Worm (Caenorhabditis elegans): ENCODE data around the gene nspg-6.

Gene nspg-6

DNA sequence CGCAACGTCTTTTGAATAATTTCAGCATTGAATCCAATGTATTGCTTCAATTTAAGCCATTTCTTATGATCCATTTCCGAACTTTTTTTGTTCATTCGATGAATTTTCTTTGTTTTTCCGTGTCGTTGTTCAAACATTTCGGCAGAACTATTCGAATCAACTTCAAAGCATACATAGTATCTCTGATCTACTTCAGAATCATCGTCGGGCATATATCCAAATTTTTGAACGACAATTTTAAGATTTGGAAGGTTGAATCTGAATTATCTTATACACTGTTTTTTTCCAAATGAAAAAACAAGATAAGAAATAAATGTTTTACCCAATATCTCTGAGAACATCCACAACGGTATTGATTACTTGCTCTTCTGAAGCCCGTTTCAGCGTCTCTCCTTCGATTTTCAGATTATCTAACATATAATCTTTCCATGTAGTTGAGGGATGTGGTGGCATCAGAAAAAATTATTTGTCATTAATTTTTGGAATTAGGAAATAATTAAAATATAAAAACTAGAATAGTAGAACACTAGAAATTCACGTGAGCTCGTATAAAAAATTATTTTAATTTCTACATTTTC is 14.5 kb upstream of the nspg-6 start, which contains the start of gene lab-2 (continued):
- no peak for TF ChIP-seq ces-1 (GFP tag; optimal IDR thresholded peaks at IDR 0.05)
- no peak for TF ChIP-seq zag-1 (tag; optimal IDR thresholded peaks at IDR 0.05)
- TF ChIP-seq unc-130 (tag; optimal IDR thresholded peaks at IDR 0.05): no peak

DNA sequence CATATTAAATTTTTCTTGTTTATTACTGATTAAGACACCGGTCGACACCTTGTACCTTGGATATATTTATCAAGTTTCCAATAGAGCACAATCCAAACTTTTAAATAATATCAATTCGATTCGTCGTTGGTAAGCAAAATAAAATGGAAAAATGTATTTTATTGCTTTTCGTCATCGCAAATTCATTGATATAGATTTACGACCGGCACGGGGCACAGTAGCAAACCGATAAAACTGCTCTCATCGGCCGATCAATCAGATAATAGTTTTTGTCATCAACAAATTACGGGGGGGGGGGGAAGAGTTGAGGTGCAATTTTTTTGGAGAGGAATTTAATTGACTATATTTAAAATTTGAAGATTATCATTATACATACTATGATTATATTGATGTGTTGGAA is 8.6 kb upstream of the nspg-6 start:
- no peak for TF ChIP-seq fkh-10 (GFP tag; optimal IDR thresholded peaks at IDR 0.05)
- TF ChIP-seq sox-4 (tag; optimal IDR thresholded peaks at IDR 0.05): no peak
- TF ChIP-seq grh-1 (GFP tag; IDR thresholded peaks at IDR 0.05): no peak
- no peak for TF ChIP-seq pag-3 (tag; optimal IDR thresholded peaks at IDR 0.05; ENCODE audit: borderline replicate concordance, insufficient read depth)
- no peak for TF ChIP-seq zag-1 (tag; optimal IDR thresholded peaks at IDR 0.05)
- no peak for TF ChIP-seq mab-9 (GFP tag; IDR thresholded peaks at IDR 0.05)
- no peak for TF ChIP-seq nhr-19 (GFP tag; conservative IDR thresholded peaks at IDR 0.05)
- TF ChIP-seq xbp-1 (tag; optimal IDR thresholded peaks at IDR 0.05): no peak
- no peak for TF ChIP-seq ceh-63 (GFP tag; optimal IDR thresholded peaks at IDR 0.05)
- no peak for TF ChIP-seq skn-1 (tag; optimal IDR thresholded peaks at IDR 0.05)
- TF ChIP-seq ztf-11 (tag; optimal IDR thresholded peaks at IDR 0.05): no peak
- TF ChIP-seq snu-23 (GFP tag; optimal IDR thresholded peaks at IDR 0.05): no peak
- no peak for TF ChIP-seq nhr-12 (tag; optimal IDR thresholded peaks at IDR 0.05)
- no peak for TF ChIP-seq tbx-2 (tag; optimal IDR thresholded peaks at IDR 0.05)
- TF ChIP-seq blmp-1 (tag; optimal IDR thresholded peaks at IDR 0.05): no peak
- TF ChIP-seq fos-1 (tag; optimal IDR thresholded peaks at IDR 0.05): no peak
- TF ChIP-seq egl-13 (tag; optimal IDR thresholded peaks at IDR 0.05): no peak
- TF ChIP-seq lin-14 (GFP tag; optimal IDR thresholded peaks at IDR 0.05): no peak
- TF ChIP-seq unc-98 (GFP tag; IDR thresholded peaks at IDR 0.05): no peak

DNA sequence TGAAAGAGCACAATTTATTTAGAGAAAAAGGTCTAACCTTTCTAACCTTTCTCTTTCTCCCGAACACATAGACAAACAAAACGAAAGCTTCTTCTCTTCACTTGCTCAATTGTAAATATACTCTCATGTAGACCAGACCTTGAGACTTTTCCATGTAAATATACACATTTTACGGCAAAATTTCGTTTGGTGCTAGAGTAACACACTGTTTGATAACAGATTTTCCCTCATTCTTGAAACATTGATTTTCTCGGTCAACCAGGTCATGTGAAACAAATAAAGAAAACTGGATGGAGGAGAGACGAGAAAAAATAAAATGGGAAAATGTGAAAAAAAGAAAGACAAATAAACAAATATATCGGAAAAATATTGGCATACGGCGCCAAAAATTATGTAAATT is 7.2 kb upstream of the nspg-6 start:
- no peak for TF ChIP-seq ets-5 (GFP tag; IDR thresholded peaks at IDR 0.05)
- TF ChIP-seq ceh-63 (GFP tag; optimal IDR thresholded peaks at IDR 0.05): no peak
- no peak for TF ChIP-seq vab-15 (tag; optimal IDR thresholded peaks at IDR 0.05)
- no peak for TF ChIP-seq lin-15B (tag; optimal IDR thresholded peaks at IDR 0.05)
- TF ChIP-seq hlh-17 (GFP tag; optimal IDR thresholded peaks at IDR 0.05; ENCODE audit: borderline replicate concordance): no peak
- TF ChIP-seq pag-3 (tag; optimal IDR thresholded peaks at IDR 0.05; ENCODE audit: borderline replicate concordance, insufficient read depth): no peak
- TF ChIP-seq elt-3 (tag; optimal IDR thresholded peaks at IDR 0.05): no peak
- no peak for TF ChIP-seq nhr-84 (tag; optimal IDR thresholded peaks at IDR 0.05)
- no peak for TF ChIP-seq sup-37 (GFP tag; optimal IDR thresholded peaks at IDR 0.05)
- TF ChIP-seq fkh-4 (tag; optimal IDR thresholded peaks at IDR 0.05; ENCODE audit: borderline replicate concordance): no peak
- TF ChIP-seq ztf-11 (tag; optimal IDR thresholded peaks at IDR 0.05): no peak
- peak; percentile 5 for TF ChIP-seq nhr-71 (tag; optimal IDR thresholded peaks at IDR 0.05)
- TF ChIP-seq unc-98 (GFP tag; IDR thresholded peaks at IDR 0.05): no peak
- TF ChIP-seq lin-14 (GFP tag; optimal IDR thresholded peaks at IDR 0.05): peak; percentile 52
- no peak for TF ChIP-seq nhr-28 (tag; optimal IDR thresholded peaks at IDR 0.05)
- no peak for TF ChIP-seq C16A3.4 (tag; optimal IDR thresholded peaks at IDR 0.05)
- no peak for TF ChIP-seq hlh-4 (tag; optimal IDR thresholded peaks at IDR 0.05)
- TF ChIP-seq fkh-10 (GFP tag; optimal IDR thresholded peaks at IDR 0.05): no peak
- TF ChIP-seq dsc-1 (tag; optimal IDR thresholded peaks at IDR 0.05): no peak
- TF ChIP-seq lin-35 (GFP tag; optimal IDR thresholded peaks at IDR 0.05): peak in 1 of 2 experiments; percentile 12
- TF ChIP-seq ceh-8 (GFP tag; optimal IDR thresholded peaks at IDR 0.05): no peak
- no peak for TF ChIP-seq ceh-90 (tag; optimal IDR thresholded peaks at IDR 0.05)
- no peak for TF ChIP-seq efl-1 (optimal IDR thresholded peaks at IDR 0.05)
- no peak for TF ChIP-seq efl-1 (GFP tag; optimal IDR thresholded peaks at IDR 0.05 in 1 of 2)
- no peak for TF ChIP-seq nhr-19 (GFP tag; conservative IDR thresholded peaks at IDR 0.05)
- TF ChIP-seq rnt-1 (tag; optimal IDR thresholded peaks at IDR 0.05): no peak
- no peak for TF ChIP-seq F16B12.6 (tag; optimal IDR thresholded peaks at IDR 0.05)
- TF ChIP-seq aly-2 (tag; optimal IDR thresholded peaks at IDR 0.05): no peak
- no peak for TF ChIP-seq sptf-1 (tag; optimal IDR thresholded peaks at IDR 0.05)
- no peak for TF ChIP-seq ztf-4 (tag; optimal IDR thresholded peaks at IDR 0.05)
- no peak for TF ChIP-seq lir-3 (tag; optimal IDR thresholded peaks at IDR 0.05; ENCODE audit: poor library complexity)
- no peak for TF ChIP-seq dpl-1 (GFP tag; optimal IDR thresholded peaks at IDR 0.05)
- no peak for TF ChIP-seq nhr-47 (tag; optimal IDR thresholded peaks at IDR 0.05)
- no peak for TF ChIP-seq lin-39 (tag; optimal IDR thresholded peaks at IDR 0.05)
- TF ChIP-seq unc-62 (GFP tag; optimal IDR thresholded peaks at IDR 0.05): no peak
- no peak for TF ChIP-seq mab-9 (GFP tag; IDR thresholded peaks at IDR 0.05)
